Worm (Caenorhabditis elegans) whole organism, L4/young adult: ENCODE measurements around the gene eor-1.

ENCODE experiments used
- W03F9.2 ChIP-seq: fragments of 150-350 bp; optimal IDR thresholded peaks from 2 replicates; lab custom pipeline; 2014; ENCODE audit warnings: missing biosample characterization, missing genetic modification characterization
- dao-5 ChIP-seq: sonication (generic microtip); optimal IDR thresholded peaks from 2 replicates; lab custom pipeline; 2016; ENCODE audit warnings: missing genotype, missing genetic modification characterization, moderate library complexity, missing compliant biosample characterization
- him-1 ChIP-seq: sonication (generic microtip); optimal IDR thresholded peaks from 2 replicates; lab custom pipeline; 2016; ENCODE audit warnings: missing genotype, missing genetic modification reagents, missing genetic modification characterization, missing compliant biosample characterization

The eor-1 gene

DNA sequence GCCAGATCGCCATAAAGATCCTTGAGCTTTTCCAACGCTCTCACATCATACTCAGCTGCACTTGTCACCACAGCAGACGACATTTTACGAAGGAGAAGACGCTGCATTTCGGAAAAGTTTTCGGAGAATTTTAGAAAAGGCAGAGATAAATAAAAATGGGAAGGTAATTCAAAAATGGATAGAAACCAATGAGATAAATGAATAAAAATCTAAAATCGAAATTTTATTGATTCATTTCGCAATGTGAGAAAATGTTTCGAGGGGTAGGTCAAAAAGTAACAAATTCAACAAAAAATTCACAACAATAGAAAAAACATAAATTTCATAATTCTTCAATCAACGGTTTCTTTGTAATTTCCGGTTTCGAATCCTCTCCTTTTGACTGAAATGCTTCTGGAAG is 7.5 kb upstream of the eor-1 start, which contains the start of gene dpf-5:
dpf-5 (minus strand) TSS at position 101 of the 400 bp plus-strand sequence.
- TF ChIP-seq dao-5: no peak
- TF ChIP-seq W03F9.2: no peak
- TF ChIP-seq him-1 (tag; lab: Kevin White, UChicago): no peak

- no peak for TF ChIP-seq him-1 (tag; lab: Kevin White, UChicago)
- no peak for TF ChIP-seq dao-5
Measured at ce11 chrIV:4802494-4802893, 3.5 kb upstream of the eor-1 start, which contains the start of gene dpf-7. TSS of gene dpf-7 (minus strand) at chrIV:4802594.

DNA sequence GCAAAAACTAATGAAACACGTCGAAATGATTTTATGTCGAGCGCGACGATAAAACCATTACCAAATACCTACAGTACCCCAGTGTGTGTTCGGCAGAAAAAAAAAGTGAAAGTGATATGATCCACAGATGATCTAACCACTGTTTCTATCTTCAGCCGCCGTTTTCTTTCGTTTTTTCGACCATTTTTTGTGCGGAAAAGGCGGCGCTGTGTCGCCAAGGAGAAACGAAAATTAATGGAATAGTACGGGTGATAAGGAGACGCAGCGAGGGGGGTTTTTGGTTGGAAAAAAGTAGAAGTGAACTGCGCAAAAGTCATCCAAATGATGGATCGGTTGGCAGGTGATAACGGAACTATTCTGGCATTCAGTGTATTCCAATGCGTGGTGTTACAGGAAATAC is 3.9 kb downstream of the eor-1 start:
- no peak for TF ChIP-seq dao-5
- TF ChIP-seq him-1 (tag; lab: Kevin White, UChicago): no peak
- TF ChIP-seq W03F9.2: no peak

- no peak for TF ChIP-seq W03F9.2
- TF ChIP-seq him-1 (tag; lab: Kevin White, UChicago): no peak
- TF ChIP-seq dao-5: no peak
Measured at ce11 chrIV:4789445-4789844, 9.5 kb downstream of the eor-1 start, which contains the start of gene R11E3.1. TSS of gene R11E3.1 (plus strand) at chrIV:4789745.

DNA sequence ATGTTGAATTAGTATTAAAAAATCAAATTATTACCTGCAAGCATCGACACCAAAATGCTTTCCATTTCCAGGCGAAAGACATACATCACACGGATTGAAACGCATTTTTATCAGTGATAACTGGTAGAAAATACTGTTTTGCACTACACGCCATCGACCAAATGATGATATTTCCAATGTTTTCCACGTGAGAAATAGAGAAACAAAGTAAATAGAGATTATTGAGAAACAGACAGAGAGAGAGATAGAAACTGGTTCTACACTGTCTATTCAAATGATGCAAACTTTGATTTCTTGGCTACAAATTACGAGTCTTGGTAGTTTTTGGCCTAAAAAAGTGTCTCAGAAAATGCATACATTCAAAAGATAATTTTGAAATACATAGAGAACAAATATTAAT is 10.6 kb downstream of the eor-1 start, which contains the start of gene nhr-104:
nhr-104 (minus strand) TSS at position 361 of the 400 bp plus-strand sequence.
- no peak for TF ChIP-seq him-1 (tag; lab: Kevin White, UChicago)
- no peak for TF ChIP-seq W03F9.2

ce11 chrIV:4781123-4781522 is 17.9 kb downstream of the eor-1 start:
- TF ChIP-seq him-1 (tag; lab: Kevin White, UChicago) (no peak), dao-5 (no peak), W03F9.2 (no peak)

- TF ChIP-seq W03F9.2 (no peak), him-1 (tag; lab: Kevin White, UChicago) (no peak), dao-5 (no peak)
Measured at ce11 chrIV:4780129-4780528, 18.8 kb downstream of the eor-1 start, which contains the start of gene set-15. TSS of gene set-15 (minus strand) at chrIV:4780229.

- TF ChIP-seq W03F9.2 (no peak), dao-5 (no peak), him-1 (tag; lab: Kevin White, UChicago) (no peak)
Measured at ce11 chrIV:4776501-4776900, 22.5 kb downstream of the eor-1 start.

DNA sequence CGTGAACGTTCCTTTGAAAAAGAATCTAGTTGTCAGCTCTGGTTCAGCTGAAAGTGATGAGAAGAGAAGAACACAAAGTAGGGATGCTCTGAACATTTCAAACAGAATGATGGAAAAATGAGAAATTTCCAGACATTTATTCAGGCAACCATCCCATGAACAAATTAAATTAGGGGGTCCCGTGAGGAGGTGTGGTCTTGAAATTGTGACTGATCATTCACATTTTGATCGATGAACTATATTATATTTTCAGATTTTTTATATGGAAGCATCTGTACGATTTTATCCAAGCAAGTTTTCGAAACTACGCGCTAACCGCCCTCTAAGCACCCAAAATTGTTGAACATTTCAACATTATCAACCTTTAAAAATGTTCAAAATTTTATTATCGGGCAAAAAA is 23.0 kb downstream of the eor-1 start, which contains the start of gene R11E3.19:
R11E3.19 (minus strand) TSS at position 101 of the 400 bp plus-strand sequence.
- no peak for TF ChIP-seq W03F9.2
- no peak for TF ChIP-seq dao-5
- TF ChIP-seq him-1 (tag; lab: Kevin White, UChicago): no peak

DNA sequence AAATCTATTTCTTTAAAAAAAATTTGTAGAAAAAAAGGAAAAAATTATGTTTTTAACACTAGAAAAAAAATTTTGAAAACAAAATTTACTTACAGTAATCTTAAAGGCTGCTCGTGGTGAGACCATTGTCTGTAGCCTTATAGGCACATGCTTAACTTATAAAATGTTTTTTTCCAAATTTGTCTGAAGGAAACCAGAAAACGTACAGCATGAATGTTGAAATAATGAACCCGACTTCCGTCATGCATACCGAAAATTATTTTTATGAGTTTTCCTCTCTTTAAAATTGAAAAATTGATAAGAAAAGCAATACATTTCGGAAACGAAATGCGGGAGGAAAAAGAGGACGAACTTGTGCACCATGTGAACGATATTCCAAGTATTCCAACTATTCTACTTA is 27.2 kb downstream of the eor-1 start, which contains the start of gene R11E3.2:
R11E3.2 (plus strand) TSS at position 301 of the 400 bp plus-strand sequence.
- no peak for TF ChIP-seq W03F9.2
- TF ChIP-seq him-1 (tag; lab: Kevin White, UChicago): no peak
- TF ChIP-seq dao-5: no peak

DNA sequence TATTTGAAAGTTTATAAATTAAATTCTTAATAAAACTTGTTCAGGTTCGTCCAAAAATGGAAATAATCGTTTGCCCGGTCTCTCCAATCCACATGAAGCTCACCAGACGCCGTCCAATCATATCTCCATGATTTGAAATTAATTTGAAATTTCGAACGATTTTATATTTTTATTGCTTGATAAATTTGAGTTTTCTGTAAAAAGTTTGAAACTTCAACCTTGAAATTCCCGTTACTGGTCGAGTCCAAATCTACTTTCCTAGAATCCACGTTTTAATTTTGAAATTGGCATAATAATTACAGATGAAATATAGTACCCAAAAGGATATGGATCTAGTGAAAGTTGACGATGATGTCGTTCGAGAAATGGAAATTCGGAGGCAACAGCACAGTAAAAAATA is 34.6 kb downstream of the eor-1 start, which contains the start of gene npp-26:
npp-26 (plus strand) TSS at position 301 of the 400 bp plus-strand sequence.
- TF ChIP-seq W03F9.2 (no peak), dao-5 (no peak), him-1 (tag; lab: Kevin White, UChicago) (no peak)

DNA sequence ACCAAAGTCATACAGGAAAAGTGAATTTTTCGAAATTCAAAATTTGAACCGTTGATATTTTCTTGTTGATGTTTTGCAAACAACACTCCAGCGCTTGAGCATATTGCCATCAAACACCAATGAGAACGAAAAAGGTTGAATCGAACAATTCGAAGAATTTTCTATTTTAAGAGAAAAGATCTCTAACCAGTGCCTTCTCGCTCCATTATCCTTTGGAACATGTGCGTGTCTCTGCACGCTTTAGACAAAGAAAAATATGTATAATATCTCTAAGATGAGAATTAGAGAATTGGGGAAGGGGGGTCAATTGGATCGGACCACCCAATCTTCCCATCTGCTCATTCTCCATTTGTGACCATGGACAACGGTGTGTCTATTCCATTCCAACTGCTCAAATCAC is 35.1 kb downstream of the eor-1 start, which contains the start of gene Y17G9B.2:
Y17G9B.2 (plus strand) TSS at position 301 of the 400 bp plus-strand sequence.
- TF ChIP-seq dao-5: no peak
- no peak for TF ChIP-seq W03F9.2
- no peak for TF ChIP-seq him-1 (tag; lab: Kevin White, UChicago)

DNA sequence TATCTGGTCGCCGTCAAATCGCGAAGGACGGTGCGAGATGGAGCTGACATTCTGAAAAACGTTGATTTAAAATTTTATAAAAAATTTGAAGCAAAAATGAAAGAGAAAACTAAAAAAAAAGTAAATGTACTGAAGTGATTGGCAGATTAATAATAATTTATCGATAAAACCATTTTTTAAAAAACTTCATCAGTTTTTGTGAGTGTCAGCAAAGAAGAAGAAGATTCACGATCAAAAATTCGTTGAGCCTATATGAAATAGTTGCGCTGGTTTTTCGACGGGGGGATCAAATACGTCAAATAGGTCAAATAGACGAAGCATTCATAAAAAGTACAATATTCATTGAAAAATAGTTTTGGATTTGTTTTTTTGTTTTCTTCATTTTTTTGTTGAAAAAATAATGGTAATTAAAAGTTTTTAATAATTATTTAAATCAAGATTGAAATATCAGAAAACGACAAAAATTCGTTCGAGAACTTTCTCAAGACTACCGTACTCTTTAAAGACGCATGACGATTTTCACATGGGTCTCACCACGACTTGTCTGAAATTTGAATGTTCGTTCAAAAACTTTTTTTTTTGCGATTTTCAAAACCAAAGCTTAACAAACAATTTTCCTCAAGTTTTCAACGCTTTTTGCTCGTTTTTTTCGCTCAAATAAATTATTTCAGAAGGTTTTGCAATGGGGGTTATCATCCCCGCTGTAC is 38.4 kb downstream of the eor-1 start, which contains the start of the genes memi-1 and cyp-31A3:
memi-1 (minus strand) TSS at position 51 of the 707 bp plus-strand sequence.
cyp-31A3 (plus strand) TSS at position 672 of the 707 bp plus-strand sequence.
- TF ChIP-seq dao-5: no peak
- no peak for TF ChIP-seq him-1 (tag; lab: Kevin White, UChicago)
- no peak for TF ChIP-seq W03F9.2

ce11 chrIV:4758659-4759058 is 40.3 kb downstream of the eor-1 start, which contains the start of gene Y17G9B.8:
TSS of gene Y17G9B.8 (minus strand) at chrIV:4758840.
- TF ChIP-seq dao-5: no peak
- TF ChIP-seq him-1 (tag; lab: Kevin White, UChicago): no peak
- no peak for TF ChIP-seq W03F9.2
